Fruit fly (Drosophila melanogaster): ENCODE data around the gene CG13272.

DNA sequence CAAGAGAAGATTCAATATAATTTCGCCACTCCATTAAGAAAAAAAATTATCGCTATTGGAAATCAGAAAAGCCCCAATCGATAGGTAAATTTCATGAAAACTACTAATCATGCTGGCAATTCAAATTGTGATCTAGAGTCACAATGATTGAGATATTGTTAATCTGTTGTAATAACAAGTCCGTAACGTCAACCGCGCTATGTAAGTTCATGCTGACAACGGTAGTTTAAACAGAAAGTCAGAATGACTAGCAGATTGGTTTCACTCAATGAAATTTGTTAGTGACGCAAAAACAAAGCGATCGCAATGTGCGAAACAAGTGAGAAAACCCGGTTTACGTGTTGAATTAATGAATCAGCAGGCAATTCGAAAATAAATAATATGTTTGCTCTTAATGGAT is 52.4 kb downstream of the CG13272 start:
- TF ChIP-seq CG13204 (GFP tag; optimal IDR thresholded peaks at IDR 0.05) (no peak), CG4496 (GFP tag; IDR thresholded peaks at IDR 0.05) (no peak), Ets98B (GFP tag; IDR thresholded peaks at IDR 0.05) (no peak), CG9948 (tag; optimal IDR thresholded peaks at IDR 0.05) (no peak), CG12605 (GFP tag; IDR thresholded peaks at IDR 0.05) (no peak), CG14655 (GFP tag; optimal IDR thresholded peaks at IDR 0.05) (no peak)

Measured in whole organism, pupa.